Worm (Caenorhabditis elegans): ENCODE measurements around the gene R07B7.2.

R07B7.2 gene

DNA sequence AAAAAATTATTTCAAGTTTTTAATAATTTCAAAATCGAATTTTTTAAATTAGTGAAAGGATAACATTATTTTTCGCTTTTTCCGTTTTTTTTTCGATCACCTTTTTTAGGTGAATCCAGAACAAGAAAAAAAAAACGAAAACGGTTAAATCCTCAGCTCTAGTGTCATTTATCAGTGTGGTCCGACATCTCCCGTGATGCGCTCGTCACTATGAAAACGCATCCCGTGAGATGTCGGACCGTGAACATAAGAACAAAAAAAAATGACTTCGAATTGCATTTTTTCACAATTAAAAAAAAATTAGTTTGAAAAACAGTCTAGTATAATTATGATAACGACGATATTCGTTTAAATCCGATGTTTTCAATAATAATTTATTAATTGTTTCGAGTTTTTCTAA lies 11.8 kb downstream of the R07B7.2 start:
- no peak for TF ChIP-seq drap-1 (GFP tag; optimal IDR thresholded peaks at IDR 0.05)
- TF ChIP-seq mls-2 (tag; optimal IDR thresholded peaks at IDR 0.05), result no peak
- TF ChIP-seq nhr-28 (tag; optimal IDR thresholded peaks at IDR 0.05), result no peak

DNA sequence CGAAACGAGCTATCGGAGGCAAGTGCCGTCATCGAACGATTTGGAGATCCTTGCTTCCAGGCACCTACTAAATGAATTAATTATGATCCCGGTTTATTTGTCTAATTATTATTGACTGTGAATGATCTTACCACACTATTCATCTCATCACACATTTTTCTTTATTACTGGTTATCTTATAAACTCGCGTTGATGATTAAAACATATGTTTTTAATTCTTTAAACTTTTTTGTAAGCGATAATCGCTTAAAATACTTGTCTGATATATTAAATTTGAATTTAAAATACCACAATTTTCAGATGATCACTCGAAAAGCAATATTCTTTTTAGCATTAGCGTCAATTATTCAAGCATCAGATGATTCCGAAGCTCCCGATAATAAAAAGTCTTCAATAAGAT lies 14.4 kb downstream of the R07B7.2 start, which contains the start of gene F10C2.5:
TSS of gene F10C2.5 (plus strand) at position 301 of the 400 bp plus-strand sequence.
- no peak for TF ChIP-seq ces-1 (GFP tag; optimal IDR thresholded peaks at IDR 0.05)
- TF ChIP-seq unc-120 (tag; optimal IDR thresholded peaks at IDR 0.05; ENCODE audit: poor library complexity, severe bottlenecking), result no peak
- TF ChIP-seq ham-2 (GFP tag; optimal IDR thresholded peaks at IDR 0.05), result no peak
- no peak for TF ChIP-seq mls-2 (tag; optimal IDR thresholded peaks at IDR 0.05)
- no peak for TF ChIP-seq nhr-12 (tag; optimal IDR thresholded peaks at IDR 0.05)
- TF ChIP-seq zip-8 (tag; optimal IDR thresholded peaks at IDR 0.05), result no peak
- no peak for TF ChIP-seq hlh-1 (tag; optimal IDR thresholded peaks at IDR 0.05)
- no peak for TF ChIP-seq blmp-1 (tag; optimal IDR thresholded peaks at IDR 0.05)
- TF ChIP-seq mab-5 (tag; optimal IDR thresholded peaks at IDR 0.05), result no peak
- no peak for TF ChIP-seq nhr-2 (tag; optimal IDR thresholded peaks at IDR 0.05)
- TF ChIP-seq ceh-39 (tag; optimal IDR thresholded peaks at IDR 0.05), result no peak

DNA sequence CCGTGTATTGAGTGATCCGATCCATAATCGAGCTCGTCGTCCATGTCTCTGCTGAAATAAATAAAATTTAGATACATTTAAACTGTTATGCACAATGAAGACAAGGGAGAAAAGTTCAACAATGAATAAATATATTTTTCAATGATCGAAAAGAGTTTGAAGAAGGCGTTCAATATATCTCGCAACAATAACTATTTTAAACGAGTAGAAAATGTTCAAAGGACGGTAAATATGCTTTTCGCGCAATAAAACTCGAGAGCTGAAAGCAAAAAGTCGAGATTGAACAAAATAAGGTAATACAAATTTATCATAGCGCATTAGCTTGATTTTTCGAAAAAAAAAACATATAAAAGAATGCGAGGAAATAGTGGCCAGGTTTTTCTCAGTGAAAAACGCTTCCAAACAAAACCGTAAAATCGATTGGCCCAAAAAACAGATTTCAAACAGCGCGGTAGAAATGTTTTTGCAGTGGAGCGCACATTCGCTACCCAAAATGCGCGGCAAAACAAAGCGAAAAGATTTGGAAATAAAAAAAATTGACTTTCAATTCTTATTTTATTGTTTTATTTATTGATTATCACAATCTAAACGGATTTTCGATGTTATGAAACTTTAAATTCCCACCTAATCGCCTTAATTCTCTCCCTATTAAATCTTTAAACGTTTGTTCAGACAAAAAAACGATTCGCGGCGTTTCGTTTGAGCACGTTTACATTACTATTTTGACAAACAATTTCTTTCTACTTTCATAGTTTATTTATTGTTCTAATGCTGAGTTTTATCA lies 18.5 kb downstream of the R07B7.2 start, which contains the start of the genes kup-1 and F10C2.4:
TSS of gene kup-1 (minus strand) at position 51 of the 784 bp plus-strand sequence.
TSS of gene F10C2.4 (plus strand) at position 734 of the 784 bp plus-strand sequence.
- peak; percentile 53 for TF ChIP-seq mep-1 (tag; optimal IDR thresholded peaks at IDR 0.05)
- TF ChIP-seq ceh-39 (tag; optimal IDR thresholded peaks at IDR 0.05), result peak; percentile 61
- TF ChIP-seq lsy-2 (tag; optimal IDR thresholded peaks at IDR 0.05), result peak; percentile 39
- no peak for TF ChIP-seq ces-1 (GFP tag; optimal IDR thresholded peaks at IDR 0.05)
- TF ChIP-seq unc-39 (tag; optimal IDR thresholded peaks at IDR 0.05), result no peak
- TF ChIP-seq drap-1 (GFP tag; optimal IDR thresholded peaks at IDR 0.05), result no peak
- peak; percentile 13 for TF ChIP-seq nhr-2 (tag; optimal IDR thresholded peaks at IDR 0.05)
- peak; percentile 5 for TF ChIP-seq nhr-237 (tag; optimal IDR thresholded peaks at IDR 0.05)
- no peak for TF ChIP-seq lin-13 (tag; optimal IDR thresholded peaks at IDR 0.05)
- TF ChIP-seq ham-2 (GFP tag; optimal IDR thresholded peaks at IDR 0.05), result no peak
- TF ChIP-seq nhr-76 (tag; optimal IDR thresholded peaks at IDR 0.05), result no peak

DNA sequence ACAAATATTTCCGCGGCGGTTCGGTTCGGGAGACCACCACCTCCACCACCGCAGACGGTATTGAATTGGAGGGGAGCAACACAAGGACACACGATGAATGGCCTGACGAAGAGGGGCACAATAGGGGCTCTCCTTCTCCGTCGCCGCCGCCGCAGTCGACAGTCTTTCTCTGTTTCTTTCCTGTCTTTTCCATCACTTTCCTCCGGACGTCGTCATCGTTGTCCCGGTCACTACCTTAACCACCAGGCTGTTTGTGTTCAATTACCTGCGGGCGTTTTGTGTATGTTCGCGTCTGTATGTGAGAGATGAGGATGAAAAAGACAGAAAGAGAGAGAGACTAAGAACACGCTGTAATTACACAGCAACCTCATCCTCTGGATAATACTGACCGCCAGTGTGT lies 19.8 kb downstream of the R07B7.2 start:
- no peak for TF ChIP-seq hlh-1 (tag; optimal IDR thresholded peaks at IDR 0.05)
- no peak for TF ChIP-seq nhr-76 (tag; optimal IDR thresholded peaks at IDR 0.05)
- no peak for TF ChIP-seq ceh-39 (tag; optimal IDR thresholded peaks at IDR 0.05)
- no peak for TF ChIP-seq mab-5 (tag; optimal IDR thresholded peaks at IDR 0.05)
- no peak for TF ChIP-seq lin-13 (tag; optimal IDR thresholded peaks at IDR 0.05)
- TF ChIP-seq zip-8 (tag; optimal IDR thresholded peaks at IDR 0.05), result no peak
- peak; percentile 39 for TF ChIP-seq mls-2 (tag; optimal IDR thresholded peaks at IDR 0.05)
- TF ChIP-seq pha-4 (tag; optimal IDR thresholded peaks at IDR 0.05), result no peak
- TF ChIP-seq nhr-2 (tag; optimal IDR thresholded peaks at IDR 0.05), result peak; percentile 74
- no peak for TF ChIP-seq blmp-1 (tag; optimal IDR thresholded peaks at IDR 0.05)
- TF ChIP-seq ztf-11 (tag; optimal IDR thresholded peaks at IDR 0.05), result no peak
- TF ChIP-seq M03D4.4 (tag; optimal IDR thresholded peaks at IDR 0.05), result no peak
- TF ChIP-seq ceh-43 (GFP tag; optimal IDR thresholded peaks at IDR 0.05), result peak; percentile 51
- TF ChIP-seq elt-3 (tag; optimal IDR thresholded peaks at IDR 0.05), result no peak
- TF ChIP-seq bed-3 (GFP tag; optimal IDR thresholded peaks at IDR 0.05), result no peak

- TF ChIP-seq blmp-1 (tag; optimal IDR thresholded peaks at IDR 0.05) (no peak), ham-2 (GFP tag; optimal IDR thresholded peaks at IDR 0.05) (peak; percentile 70), pha-4 (tag; optimal IDR thresholded peaks at IDR 0.05) (peak; percentile 35), flh-1 (GFP tag; optimal IDR thresholded peaks at IDR 0.05) (no peak), M03D4.4 (tag; optimal IDR thresholded peaks at IDR 0.05) (peak; percentile 12), unc-120 (tag; optimal IDR thresholded peaks at IDR 0.05; ENCODE audit: poor library complexity, severe bottlenecking) (peak; percentile 34), drap-1 (GFP tag; optimal IDR thresholded peaks at IDR 0.05) (no peak), mls-2 (tag; optimal IDR thresholded peaks at IDR 0.05) (peak; percentile 50)
These were observed 20.8 kb downstream of the R07B7.2 start for ce11 chrV:12038783-12039182.

- TF ChIP-seq elt-1 (tag; optimal IDR thresholded peaks at IDR 0.05; ENCODE audit: borderline replicate concordance, insufficient read depth) (no peak), ceh-83 (GFP tag; optimal IDR thresholded peaks at IDR 0.05) (peak; percentile 76), sem-2 (GFP tag; optimal IDR thresholded peaks at IDR 0.05) (peak; percentile 10)
These were observed 21.2 kb downstream of the R07B7.2 start for ce11 chrV:12038317-12038716.
